Worm (Caenorhabditis elegans) whole organism, dauer: Measurements from ENCODE around the gene T06C12.14.
"Not testable (repeated sequence)": the region's sequence is repeated elsewhere in the genome, so short reads cannot be mapped to it uniquely, and the experiment has no call there.

Source experiments
- unc-62 ChIP-seq: sonication (generic microtip); optimal IDR thresholded peaks from 2 replicates; lab custom pipeline; 2017; ENCODE audit warnings: missing biosample characterization, missing genetic modification reagents, missing genetic modification characterization

Gene T06C12.14

ce11 chrV:15920273-15920672 is 20.5 kb downstream of the T06C12.14 start, which contains the start of gene F35E8.10:
TSS of gene F35E8.10 (minus strand) at chrV:15920373.
- no peak for TF ChIP-seq unc-62 (GFP tag; lab: Kevin White, UChicago)

ce11 chrV:15921102-15921501 is 21.3 kb downstream of the T06C12.14 start, which contains the start of gene cdr-1:
TSS of gene cdr-1 (plus strand) at chrV:15921309.
- no peak for TF ChIP-seq unc-62 (GFP tag; lab: Kevin White, UChicago)

DNA sequence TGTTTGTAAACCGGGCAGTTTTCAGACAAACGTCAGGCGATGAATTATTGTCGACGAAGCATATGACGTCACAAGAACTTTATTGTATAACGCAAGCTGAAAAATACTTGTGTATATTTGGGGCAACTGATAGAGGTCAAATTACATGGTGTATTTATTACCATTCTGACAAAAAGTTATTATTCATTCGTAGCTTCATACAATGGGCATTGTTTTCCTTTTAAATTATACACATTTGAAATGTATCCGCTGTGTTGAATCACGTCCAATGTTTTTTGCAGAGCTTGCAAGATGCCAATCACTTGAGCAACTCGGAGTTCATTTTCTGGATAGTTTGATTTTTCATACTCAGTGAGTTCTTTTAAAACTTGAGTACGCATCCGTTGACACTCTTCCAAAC is 23.2 kb downstream of the T06C12.14 start, which contains the start of gene F35E8.13:
TSS of gene F35E8.13 (plus strand) at position 301 of the 400 bp plus-strand sequence.
- no peak for TF ChIP-seq unc-62 (GFP tag; lab: Kevin White, UChicago)

DNA sequence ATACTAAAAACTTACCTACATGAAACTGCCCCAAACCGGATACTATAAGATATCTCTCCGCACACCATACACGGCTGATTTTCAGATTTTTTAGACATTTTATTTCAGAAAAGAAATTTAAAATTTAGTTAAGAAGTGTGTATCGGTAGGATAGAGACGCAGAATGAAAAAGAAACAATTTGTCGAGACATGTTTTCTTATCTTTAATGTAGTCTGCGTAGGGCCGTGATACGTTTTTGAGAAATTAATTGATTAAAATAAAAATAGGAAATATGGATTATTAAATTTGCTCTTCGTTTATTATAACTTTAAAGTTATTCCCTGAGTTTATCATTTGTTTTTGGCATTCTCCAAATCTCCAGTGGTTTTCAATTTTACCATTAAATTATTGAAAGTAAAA is 24.5 kb downstream of the T06C12.14 start, which contains the start of gene nhr-108:
TSS of gene nhr-108 (minus strand) at position 166 of the 400 bp plus-strand sequence.
- no peak for TF ChIP-seq unc-62 (GFP tag; lab: Kevin White, UChicago)

DNA sequence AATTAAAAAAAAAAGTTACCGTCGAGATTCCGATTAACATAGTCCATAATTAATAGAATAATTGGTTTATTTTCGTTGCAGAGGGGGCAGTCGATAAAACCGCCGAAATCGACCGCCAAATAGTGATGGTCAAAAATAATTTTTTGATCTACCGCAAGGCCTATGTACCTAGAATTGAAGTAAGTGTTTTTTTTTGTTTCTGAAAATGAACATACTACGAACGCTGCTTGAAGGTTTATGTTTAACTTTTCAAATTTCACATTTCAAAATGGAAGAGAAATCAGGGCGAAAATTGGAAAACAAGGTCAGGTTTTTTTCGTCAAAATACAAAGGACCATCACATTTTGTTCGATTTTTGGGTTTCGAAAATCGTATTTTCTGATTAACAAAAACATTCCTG is 28.5 kb downstream of the T06C12.14 start, which contains the start of gene pzf-1:
TSS of gene pzf-1 (minus strand) at position 101 of the 400 bp plus-strand sequence.
- no peak for TF ChIP-seq unc-62 (GFP tag; lab: Kevin White, UChicago)

ce11 chrV:15929882-15930281 is 30.1 kb downstream of the T06C12.14 start, which contains the start of gene srbc-77:
TSS of gene srbc-77 (plus strand) at chrV:15930182.
- not testable (repeated sequence) for TF ChIP-seq unc-62 (GFP tag; lab: Kevin White, UChicago)

DNA sequence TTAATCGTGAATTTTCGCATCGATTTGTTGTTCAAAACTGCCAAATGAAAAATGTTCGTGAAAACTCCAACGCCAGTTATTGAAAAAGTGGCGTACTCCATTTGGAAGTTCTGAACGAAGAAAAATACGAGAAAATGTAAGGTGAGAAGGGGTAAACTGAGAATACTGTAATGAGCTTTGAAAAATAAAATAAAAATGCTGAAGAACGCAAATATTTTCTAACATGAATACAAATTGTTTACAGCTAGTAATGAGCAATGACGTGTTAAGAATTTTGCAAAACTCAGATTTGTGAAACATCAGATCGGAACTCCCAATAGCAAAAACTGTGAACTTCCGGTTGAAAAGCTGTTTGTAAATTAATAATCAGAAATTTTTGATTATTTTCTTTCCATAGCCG is 32.6 kb downstream of the T06C12.14 start, which contains the start of gene srw-26:
TSS of gene srw-26 (minus strand) at position 101 of the 400 bp plus-strand sequence.
- no peak for TF ChIP-seq unc-62 (GFP tag; lab: Kevin White, UChicago)

DNA sequence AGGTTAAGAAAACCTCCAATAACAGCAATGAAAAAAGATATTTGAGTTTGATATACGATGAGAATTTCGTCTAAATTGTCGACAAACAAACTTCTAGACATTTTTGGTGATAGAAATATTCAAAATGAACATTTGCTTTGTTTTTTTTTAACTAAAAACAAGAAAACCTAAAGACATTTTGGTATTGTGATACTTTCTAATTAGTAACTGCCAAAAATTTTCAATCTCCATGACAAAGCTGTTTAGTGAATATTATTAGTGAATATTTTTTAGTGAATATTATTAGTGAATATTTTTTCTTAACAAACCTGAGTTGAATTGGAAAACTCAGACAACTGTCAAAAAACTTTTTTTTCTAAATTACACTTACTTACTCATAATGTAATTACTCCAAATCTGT is 40.5 kb downstream of the T06C12.14 start, which contains the start of gene srw-55:
TSS of gene srw-55 (minus strand) at position 101 of the 400 bp plus-strand sequence.
- no peak for TF ChIP-seq unc-62 (GFP tag; lab: Kevin White, UChicago)

DNA sequence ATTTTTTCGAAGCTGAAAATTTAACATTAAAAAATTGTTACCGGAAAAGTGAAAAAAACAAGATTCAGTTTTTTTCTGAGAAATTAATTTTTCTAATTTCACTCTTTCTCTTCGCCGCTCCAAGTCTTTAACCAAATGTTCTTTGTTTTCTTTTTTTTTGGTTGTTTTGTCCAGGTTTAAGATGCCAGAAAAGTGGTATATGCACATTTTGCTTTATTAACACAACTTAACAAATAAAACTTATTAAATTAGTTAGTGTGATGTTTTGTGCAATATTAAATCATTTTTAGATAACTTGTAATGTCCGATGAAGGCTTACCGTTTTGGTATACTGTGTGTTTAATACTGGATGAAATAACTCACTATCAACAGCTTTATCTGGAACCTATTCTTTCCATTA is 43.3 kb downstream of the T06C12.14 start, which contains the start of gene srw-53:
TSS of gene srw-53 (plus strand) at position 301 of the 400 bp plus-strand sequence.
- no peak for TF ChIP-seq unc-62 (GFP tag; lab: Kevin White, UChicago)
